Fruit fly (Drosophila melanogaster) whole organism: ENCODE results near the gene SelR.

Experiments used
- CG8478 ChIP-seq: fragments of >200 bp; optimal IDR thresholded peaks from 2 replicates; lab custom pipeline; 2018; ENCODE audit warnings: inconsistent platforms
- Dll ChIP-seq: fragments of >200 bp; optimal IDR thresholded peaks from 2 replicates; lab custom pipeline; 2017
- EcR ChIP-seq, 2 experiments: fragments of >200 bp; optimal IDR thresholded peaks; 2 replicates each; lab custom pipeline; 2017; ENCODE audit warnings: missing biosample characterization in 2 of 2, missing genetic modification characterization in 2 of 2, missing genetic modification reagents in 2 of 2
- pan ChIP-seq: fragments of >200 bp; optimal IDR thresholded peaks from 2 replicates; lab custom pipeline; 2017
- psq ChIP-seq: fragments of >200 bp; optimal IDR thresholded peaks from 2 replicates; lab custom pipeline; 2017
- usp ChIP-seq: fragments of >200 bp; optimal IDR thresholded peaks from 2 replicates; lab custom pipeline; 2017; ENCODE audit warnings: missing biosample characterization, missing genetic modification characterization, mixed read lengths

Gene SelR

DNA sequence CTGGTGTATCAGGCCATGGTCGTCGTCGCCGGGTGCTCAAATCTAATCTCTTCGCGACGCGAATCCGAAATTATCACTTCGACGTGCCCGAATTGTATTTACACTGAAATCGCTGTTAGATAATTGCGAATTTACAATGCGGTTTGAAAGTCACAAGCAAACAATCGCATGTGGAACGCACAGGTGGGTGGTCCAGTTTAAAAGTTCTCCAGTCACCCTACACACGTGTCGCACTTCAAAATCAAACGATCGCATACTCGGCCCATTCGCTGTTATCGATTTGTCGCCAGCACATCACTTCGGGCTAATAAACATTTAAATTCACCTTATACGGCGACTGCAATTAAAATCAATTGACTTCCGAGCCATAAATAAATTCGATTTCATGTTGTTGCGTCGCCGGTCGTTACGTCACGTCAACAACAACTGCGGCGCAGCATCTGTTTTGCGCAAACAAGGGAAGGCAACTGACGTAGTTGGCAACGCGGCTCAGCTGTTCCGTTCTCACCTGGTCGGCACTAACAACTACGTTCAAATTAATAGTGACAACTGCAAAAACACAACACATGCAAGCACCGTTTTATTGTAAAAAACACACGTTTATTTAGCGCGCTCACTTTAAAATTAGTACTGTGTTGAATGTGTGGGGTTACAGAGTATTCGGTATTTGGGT is 5.5 kb downstream of the SelR start, which contains the start of gene CG6574:
TSS of gene CG6574 (minus strand) at position 216 of the 673 bp plus-strand sequence.
- TF ChIP-seq psq (lab: Kevin White, UChicago): no peak
- TF ChIP-seq Dll (lab: Kevin White, UChicago): no peak
- no peak for TF ChIP-seq usp (GFP tag; lab: Kevin White, UChicago)
- no peak for TF ChIP-seq EcR (GFP tag; optimal IDR thresholded peaks at IDR 0.05; lab: Kevin White, UChicago)
- TF ChIP-seq CG8478: no peak
- no peak for TF ChIP-seq pan (lab: Kevin White, UChicago)

dm6 chr3R:10859713-10860112 is 8.7 kb downstream of the SelR start, which contains the start of gene CG14694:
TSS of gene CG14694 (minus strand) at chr3R:10859813.
- TF ChIP-seq psq (lab: Kevin White, UChicago): no peak
- TF ChIP-seq Dll (lab: Kevin White, UChicago): no peak
- TF ChIP-seq pan (lab: Kevin White, UChicago): no peak
- TF ChIP-seq CG8478: no peak
- TF ChIP-seq usp (GFP tag; lab: Kevin White, UChicago): no peak

dm6 chr3R:10856618-10857017 is 11.8 kb downstream of the SelR start, which contains the start of gene CG4570:
TSS of gene CG4570 (plus strand) at chr3R:10856807.
- TF ChIP-seq psq (lab: Kevin White, UChicago) (no peak), Dll (lab: Kevin White, UChicago) (no peak), usp (GFP tag; lab: Kevin White, UChicago) (no peak), pan (lab: Kevin White, UChicago) (no peak), EcR (GFP tag; optimal IDR thresholded peaks at IDR 0.05; lab: Kevin White, UChicago) (no peak), CG8478 (no peak)

- no peak for TF ChIP-seq pan (lab: Kevin White, UChicago)
- no peak for TF ChIP-seq psq (lab: Kevin White, UChicago)
- no peak for TF ChIP-seq CG8478
- TF ChIP-seq EcR (GFP tag; optimal IDR thresholded peaks at IDR 0.05; lab: Kevin White, UChicago): no peak
- TF ChIP-seq usp (GFP tag; lab: Kevin White, UChicago): no peak
- no peak for TF ChIP-seq Dll (lab: Kevin White, UChicago)
These were observed 14.1 kb downstream of the SelR start, which contains the start of the genes CG6567 and CG4511 for dm6 chr3R:10854243-10854874. TSS of gene CG6567 (minus strand) at chr3R:10854451. TSS of gene CG4511 (plus strand) at chr3R:10854501.

DNA sequence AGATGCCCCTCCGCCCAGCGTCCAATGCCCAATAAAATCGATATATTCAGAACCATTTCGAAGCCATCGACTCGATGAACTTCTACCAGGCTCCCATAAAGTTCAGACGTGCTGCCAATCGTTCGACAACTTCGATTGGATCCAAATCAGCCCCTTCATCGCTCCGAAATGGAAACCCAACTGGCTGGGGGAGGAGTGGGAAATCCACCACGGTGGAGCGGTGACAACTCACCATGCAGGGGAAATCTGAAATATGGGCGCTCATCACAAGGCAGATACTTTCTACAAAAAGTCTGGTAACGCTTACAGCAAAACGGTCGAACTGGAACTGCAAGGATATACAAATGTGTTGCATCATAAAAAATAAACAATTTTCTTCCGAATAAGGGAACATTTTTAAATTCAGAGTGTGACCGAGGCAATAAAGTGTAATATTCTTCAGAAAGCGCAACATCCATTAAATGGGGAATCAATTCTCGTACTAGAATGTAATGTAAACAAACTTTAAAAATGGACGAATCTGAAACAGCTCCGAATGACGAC is 16.1 kb downstream of the SelR start, which contains the start of gene CG4565:
TSS of gene CG4565 (plus strand) at position 493 of the 543 bp plus-strand sequence.
- TF ChIP-seq psq (lab: Kevin White, UChicago): no peak

dm6 chr3R:10850636-10851035 is 17.8 kb downstream of the SelR start:
- peak; percentile 44 for TF ChIP-seq pan (lab: Kevin White, UChicago)
- TF ChIP-seq EcR (GFP tag; optimal IDR thresholded peaks at IDR 0.05; lab: Kevin White, UChicago): no peak

DNA sequence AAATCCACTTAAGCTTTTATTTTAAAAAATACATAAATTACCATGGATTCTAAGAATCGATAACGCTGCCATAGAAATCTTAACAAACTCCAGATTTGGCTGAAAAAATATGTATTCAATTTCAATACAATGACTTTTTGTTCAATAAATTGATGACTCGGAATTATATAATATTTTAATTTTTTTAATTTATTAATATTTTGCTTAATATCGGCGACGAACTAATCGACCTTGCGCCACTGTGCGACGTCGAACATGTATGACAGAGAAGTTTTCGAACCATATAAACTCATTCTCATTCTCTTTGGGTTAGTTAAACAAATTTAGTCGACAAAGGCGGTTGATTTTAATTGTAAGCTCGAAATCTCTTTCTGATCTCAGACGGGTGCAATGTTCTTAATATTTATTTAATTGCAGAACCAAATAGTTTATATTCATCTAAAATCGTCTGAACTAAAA is 18.9 kb downstream of the SelR start, which contains the start of gene CG42394:
TSS of gene CG42394 (plus strand) at position 311 of the 459 bp plus-strand sequence.
- TF ChIP-seq pan (lab: Kevin White, UChicago) (no peak), EcR (GFP tag; optimal IDR thresholded peaks at IDR 0.05; lab: Kevin White, UChicago) (no peak), CG8478 (no peak), psq (lab: Kevin White, UChicago) (no peak), Dll (lab: Kevin White, UChicago) (no peak), usp (GFP tag; lab: Kevin White, UChicago) (no peak)

- TF ChIP-seq pan (lab: Kevin White, UChicago) (no peak), psq (lab: Kevin White, UChicago) (no peak), EcR (GFP tag; optimal IDR thresholded peaks at IDR 0.05; lab: Kevin White, UChicago) (no peak), CG8478 (no peak), Dll (lab: Kevin White, UChicago) (no peak), usp (GFP tag; lab: Kevin White, UChicago) (no peak)
These were observed 26.0 kb downstream of the SelR start for dm6 chr3R:10842422-10842821.

dm6 chr3R:10836924-10837323 is 31.5 kb downstream of the SelR start:
- TF ChIP-seq usp (GFP tag; lab: Kevin White, UChicago) (no peak), Dll (lab: Kevin White, UChicago) (no peak), psq (lab: Kevin White, UChicago) (no peak), CG8478 (no peak), pan (lab: Kevin White, UChicago) (no peak), EcR (GFP tag; optimal IDR thresholded peaks at IDR 0.05; lab: Kevin White, UChicago) (no peak)

dm6 chr3R:10834893-10835292 is 33.5 kb downstream of the SelR start:
- TF ChIP-seq Dll (lab: Kevin White, UChicago): no peak
- no peak for TF ChIP-seq usp (GFP tag; lab: Kevin White, UChicago)
- no peak for TF ChIP-seq psq (lab: Kevin White, UChicago)
- no peak for TF ChIP-seq pan (lab: Kevin White, UChicago)
- TF ChIP-seq EcR (GFP tag; optimal IDR thresholded peaks at IDR 0.05; lab: Kevin White, UChicago): no peak
- TF ChIP-seq CG8478: no peak

DNA sequence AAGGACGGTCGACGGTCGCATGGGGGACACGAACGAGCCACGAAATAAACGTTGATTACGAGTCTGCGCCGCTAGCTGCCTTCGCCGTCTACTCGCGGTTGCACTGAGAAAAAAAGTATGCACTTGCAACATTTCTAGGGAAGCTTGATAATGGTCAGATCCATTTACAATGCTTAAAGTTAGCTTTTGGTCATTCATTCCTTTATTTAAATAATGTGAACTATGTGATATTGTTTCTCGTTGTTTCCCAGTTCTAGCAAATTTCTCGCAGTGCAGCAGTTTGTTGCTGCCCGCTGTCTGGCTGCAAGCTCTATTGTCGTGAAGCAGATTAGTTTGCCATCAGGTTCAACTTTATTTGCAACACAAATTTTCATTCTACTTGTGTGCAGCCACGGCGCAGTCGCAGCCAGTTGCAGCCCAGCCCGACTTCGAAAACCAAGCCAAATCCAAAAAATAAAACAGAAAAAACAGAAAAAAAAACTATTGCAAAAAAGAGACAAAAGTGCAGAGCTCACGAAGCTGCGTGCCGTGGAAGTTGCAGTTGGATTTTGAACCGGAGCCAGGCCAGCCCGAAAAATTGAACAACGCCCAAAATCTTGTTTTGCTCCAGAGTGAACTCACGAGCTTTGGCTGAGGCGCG is 35.8 kb downstream of the SelR start:
- TF ChIP-seq usp (GFP tag; lab: Kevin White, UChicago): no peak
- TF ChIP-seq CG8478: no peak
- TF ChIP-seq psq (lab: Kevin White, UChicago): no peak
- no peak for TF ChIP-seq Dll (lab: Kevin White, UChicago)
- no peak for TF ChIP-seq EcR (GFP tag; optimal IDR thresholded peaks at IDR 0.05; lab: Kevin White, UChicago)
- TF ChIP-seq pan (lab: Kevin White, UChicago): no peak
